Worm (Caenorhabditis elegans) whole organism, L4 larva: ENCODE results near the gene atg-2.

Experiments
- F10B5.3 ChIP-seq: sonication (generic microtip); optimal IDR thresholded peaks from 2 replicates; lab custom pipeline; 2016; ENCODE audit warnings: mild to moderate bottlenecking, missing genetic modification characterization, missing compliant biosample characterization
- R02D3.7 ChIP-seq: fragments of 150-350 bp; sonication (generic microtip); optimal IDR thresholded peaks from 3 replicates; lab custom pipeline; 2014; ENCODE audit warnings: missing biosample characterization, missing genetic modification characterization
- Y105C5A.15 ChIP-seq: fragments of 200-800 bp; sonication (Bioruptor generic); IDR thresholded peaks from 2 replicates; pipeline ENCODE4 v1.3.6; 2022; ENCODE audit warnings: missing genetic modification characterization, missing compliant biosample characterization
- Y48G9A.11 ChIP-seq: fragments of 200-800 bp; sonication (Bioruptor generic); IDR thresholded peaks from 2 replicates; pipeline ENCODE4 v1.3.6; 2022; ENCODE audit warnings: missing genetic modification reagents, missing genetic modification characterization, missing compliant biosample characterization
- ZK337.2 ChIP-seq: fragments of 200-800 bp; sonication (Bioruptor generic); IDR thresholded peaks from 2 replicates; pipeline ENCODE4 v1.3.6; 2022; ENCODE audit warnings: missing genetic modification reagents, missing genetic modification characterization, missing compliant biosample characterization
- ZK546.5 ChIP-seq, 2 experiments: sonication (generic microtip); optimal IDR thresholded peaks; 2 replicates each; lab custom pipeline; 2017; ENCODE audit warnings: missing biosample characterization in 2 of 2, missing genetic modification characterization in 2 of 2
- arid-1 ChIP-seq: fragments of 200-800 bp; sonication (Bioruptor generic); conservative IDR thresholded peaks from 2 replicates; pipeline ENCODE4 v1.3.6; 2022; ENCODE audit warnings: missing genetic modification reagents, missing genetic modification characterization, missing compliant biosample characterization
- attf-4 ChIP-seq: sonication (generic microtip); optimal IDR thresholded peaks from 3 replicates; lab custom pipeline; 2017; ENCODE audit warnings: missing biosample characterization, missing genetic modification characterization
- ceh-32 ChIP-seq: sonication (generic microtip); optimal IDR thresholded peaks from 2 replicates; lab custom pipeline; 2016; ENCODE audit warnings: mild to moderate bottlenecking, missing genetic modification characterization, missing compliant biosample characterization; ENCODE audit not compliant: poor library complexity
- ceh-44 ChIP-seq: fragments of 200-800 bp; sonication (Bioruptor generic); IDR thresholded peaks from 2 replicates; pipeline ENCODE4 v1.3.6; 2022; ENCODE audit warnings: missing genetic modification reagents, missing genetic modification characterization, missing compliant biosample characterization
- daf-16 ChIP-seq, 3 experiments: sonication (generic microtip); optimal IDR thresholded peaks; 2 replicates each; lab custom pipeline; 2016 to 2017; ENCODE audit warnings: missing genetic modification characterization in 3 of 3, missing genetic modification reagents in 3 of 3, mild to moderate bottlenecking in 2 of 3, missing compliant biosample characterization in 2 of 3, missing biosample characterization in 1 of 3, moderate library complexity in 1 of 3
- daf-19 ChIP-seq: fragments of 200-800 bp; sonication (Bioruptor generic); conservative IDR thresholded peaks from 2 replicates; pipeline ENCODE4 v1.3.6; 2022; ENCODE audit warnings: missing genetic modification characterization, missing compliant biosample characterization
- daf-8 ChIP-seq: fragments of 200-800 bp; sonication (Bioruptor generic); IDR thresholded peaks from 2 replicates; pipeline ENCODE4 v1.3.6; 2022; ENCODE audit warnings: missing genetic modification characterization, missing compliant biosample characterization
- dmd-6 ChIP-seq: fragments of 200-800 bp; sonication (Bioruptor generic); IDR thresholded peaks from 2 replicates; pipeline ENCODE4 v1.3.6; 2022; ENCODE audit warnings: missing genetic modification reagents, missing genetic modification characterization, missing compliant biosample characterization
- dmd-8 ChIP-seq: fragments of 200-800 bp; sonication (Bioruptor generic); IDR thresholded peaks from 2 replicates; pipeline ENCODE4 v1.3.6; 2022; ENCODE audit warnings: missing genetic modification characterization, missing compliant biosample characterization
- dmd-9 ChIP-seq: fragments of 200-800 bp; sonication (Bioruptor generic); IDR thresholded peaks from 2 replicates; pipeline ENCODE4 v1.3.6; 2022; ENCODE audit warnings: missing genetic modification reagents, missing genetic modification characterization, missing compliant biosample characterization
- dve-1 ChIP-seq: sonication (generic microtip); optimal IDR thresholded peaks from 2 replicates; lab custom pipeline; 2017; ENCODE audit warnings: antibody characterized with exemption, mild to moderate bottlenecking, missing genetic modification characterization, missing compliant biosample characterization; ENCODE audit not compliant: insufficient read depth
- fos-1 ChIP-seq: fragments of 150-350 bp; optimal IDR thresholded peaks from 2 replicates; lab custom pipeline; 2014; ENCODE audit warnings: missing biosample characterization, missing genetic modification characterization
- hlh-11 ChIP-seq: fragments of 200-800 bp; sonication (Bioruptor generic); optimal IDR thresholded peaks from 2 replicates; lab custom pipeline; 2018; ENCODE audit warnings: mild to moderate bottlenecking, missing genetic modification characterization, missing compliant biosample characterization
- lim-7 ChIP-seq: fragments of 200-800 bp; sonication (Bioruptor generic); IDR thresholded peaks from 2 replicates; pipeline ENCODE4 v1.3.6; 2022; ENCODE audit warnings: missing genetic modification characterization, missing compliant biosample characterization
- lin-1 ChIP-seq: fragments of 200-800 bp; sonication (Bioruptor generic); IDR thresholded peaks from 2 replicates; pipeline ENCODE4 v1.3.6; 2022; ENCODE audit warnings: missing genetic modification reagents, missing genetic modification characterization, missing compliant biosample characterization
- lin-13 ChIP-seq: fragments of 150-350 bp; optimal IDR thresholded peaks from 2 replicates; lab custom pipeline; 2014; ENCODE audit warnings: missing biosample characterization, missing genetic modification reagents, missing genetic modification characterization
- lin-15B ChIP-seq: fragments of 150-350 bp; sonication (generic microtip); optimal IDR thresholded peaks from 3 replicates; lab custom pipeline; 2014; ENCODE audit warnings: missing biosample characterization, missing genetic modification characterization
- lin-38 ChIP-seq: fragments of 200-800 bp; sonication (Bioruptor generic); IDR thresholded peaks from 2 replicates; pipeline ENCODE4 v1.3.6; 2022; ENCODE audit warnings: missing genetic modification reagents, missing genetic modification characterization, missing compliant biosample characterization
- madf-9 ChIP-seq: fragments of 200-800 bp; sonication (Bioruptor generic); conservative IDR thresholded peaks from 2 replicates; pipeline ENCODE4 v1.3.6; 2022; ENCODE audit warnings: missing genetic modification reagents, missing genetic modification characterization, missing compliant biosample characterization
- mdl-1 ChIP-seq, 2 experiments: fragments of 150-350 bp in 1 of 2; sonication (generic microtip) in 1 of 2; optimal IDR thresholded peaks; 2 replicates each; lab custom pipeline; 2014 to 2017; ENCODE audit warnings: missing biosample characterization in 2 of 2, missing genetic modification characterization in 2 of 2
- mdt-29 ChIP-seq: fragments of 200-800 bp; sonication (Bioruptor generic); IDR thresholded peaks from 2 replicates; pipeline ENCODE4 v1.3.6; 2022; ENCODE audit warnings: missing genetic modification reagents, missing genetic modification characterization, missing compliant biosample characterization
- mes-2 ChIP-seq: sonication (generic microtip); optimal IDR thresholded peaks from 2 replicates; lab custom pipeline; 2016; ENCODE audit warnings: missing genotype, mild to moderate bottlenecking, missing genetic modification characterization, missing compliant biosample characterization; ENCODE audit not compliant: poor library complexity, severe bottlenecking
- nhr-10 ChIP-seq: fragments of 150-350 bp; optimal IDR thresholded peaks from 2 replicates; lab custom pipeline; 2014; ENCODE audit warnings: missing biosample characterization, missing genetic modification characterization
- nhr-102 ChIP-seq: sonication (generic microtip); optimal IDR thresholded peaks from 2 replicates; lab custom pipeline; 2016; ENCODE audit warnings: mild to moderate bottlenecking, missing genetic modification characterization, moderate library complexity, missing compliant biosample characterization
- nhr-11 ChIP-seq: fragments of 150-350 bp; optimal IDR thresholded peaks from 2 replicates; lab custom pipeline; 2014; ENCODE audit warnings: missing biosample characterization, missing genetic modification characterization
- nhr-111 ChIP-seq: fragments of 200-800 bp; sonication (Bioruptor generic); optimal IDR thresholded peaks from 2 replicates; lab custom pipeline; 2018; ENCODE audit warnings: mild to moderate bottlenecking, missing genetic modification characterization, missing compliant biosample characterization
- nhr-237 ChIP-seq: sonication (generic microtip); optimal IDR thresholded peaks from 2 replicates; lab custom pipeline; 2017; ENCODE audit warnings: missing biosample characterization, missing genetic modification characterization
- nhr-25 ChIP-seq: sonication (generic microtip); optimal IDR thresholded peaks from 2 replicates; lab custom pipeline; 2017; ENCODE audit warnings: missing genetic modification characterization, mild to moderate bottlenecking, missing compliant biosample characterization, antibody characterized with exemption, moderate library complexity, borderline replicate concordance; ENCODE audit not compliant: insufficient read depth
- nhr-6 ChIP-seq: fragments of 150-350 bp; optimal IDR thresholded peaks from 2 replicates; lab custom pipeline; 2014; ENCODE audit warnings: missing biosample characterization, missing genetic modification characterization
- nhr-77 ChIP-seq: fragments of 150-350 bp; optimal IDR thresholded peaks from 2 replicates; lab custom pipeline; 2014; ENCODE audit warnings: missing biosample characterization, missing genetic modification characterization
- pqm-1 ChIP-seq: sonication (generic microtip); optimal IDR thresholded peaks from 2 replicates; lab custom pipeline; 2017; ENCODE audit warnings: missing biosample characterization, missing genetic modification characterization
- rbr-2 ChIP-seq: sonication (generic microtip); optimal IDR thresholded peaks from 2 replicates; lab custom pipeline; 2016; ENCODE audit warnings: missing genotype, missing genetic modification characterization, missing compliant biosample characterization
- sdz-12 ChIP-seq: fragments of 200-800 bp; sonication (Bioruptor generic); optimal IDR thresholded peaks from 2 replicates; lab custom pipeline; 2018; ENCODE audit warnings: mild to moderate bottlenecking, missing genetic modification characterization, missing compliant biosample characterization
- spr-1 ChIP-seq: sonication (generic microtip); optimal IDR thresholded peaks from 2 replicates; lab custom pipeline; 2016; ENCODE audit warnings: mild to moderate bottlenecking, missing genetic modification characterization, missing compliant biosample characterization
- spr-3 ChIP-seq: fragments of 200-800 bp; sonication (Bioruptor generic); optimal IDR thresholded peaks from 2 replicates; lab custom pipeline; 2018; ENCODE audit warnings: mild to moderate bottlenecking, missing genetic modification characterization, missing compliant biosample characterization
- tra-1 ChIP-seq: fragments of 200-800 bp; sonication (Bioruptor generic); IDR thresholded peaks from 2 replicates; pipeline ENCODE4 v1.3.6; 2022; ENCODE audit warnings: missing genetic modification reagents, missing genetic modification characterization, missing compliant biosample characterization
- unc-62 ChIP-seq, 3 experiments: fragments of 150-350 bp in 1 of 3; sonication (generic microtip); optimal IDR thresholded peaks in 2 of 3; peaks in 1 of 3; 1 replicate in 1 of 3; 2 replicates in 2 of 3; lab custom pipeline; 2014 to 2017; ENCODE audit warnings: missing biosample characterization in 3 of 3, missing genetic modification characterization in 3 of 3, missing genetic modification reagents in 3 of 3, missing genotype in 1 of 3
- zfp-3 ChIP-seq: fragments of 200-800 bp; sonication (Bioruptor generic); conservative IDR thresholded peaks from 2 replicates; pipeline ENCODE4 v1.3.6; 2022; ENCODE audit warnings: missing genetic modification reagents, missing genetic modification characterization, missing compliant biosample characterization

The atg-2 gene

DNA sequence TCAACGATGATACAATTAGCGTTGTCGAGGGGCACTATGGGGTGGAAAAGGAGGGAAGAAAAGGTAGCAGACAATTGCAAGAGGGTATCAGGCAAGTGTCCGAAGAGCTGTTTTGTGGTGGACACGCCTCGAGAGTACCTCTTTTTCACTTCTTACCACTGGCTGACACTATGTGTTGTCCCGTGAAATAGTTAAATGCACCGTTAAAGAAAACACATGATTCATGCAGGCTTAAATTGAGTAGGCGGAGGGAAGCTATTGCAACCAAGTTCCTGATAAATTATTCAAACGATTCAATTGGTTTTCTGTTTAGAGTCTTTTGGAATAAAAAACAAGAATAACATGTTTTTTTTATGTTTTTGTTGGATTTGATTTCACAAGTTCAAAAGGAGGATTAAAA, 28.5 kb upstream of the atg-2 start, which contains the start of gene irk-1:
TSS of gene irk-1 (minus strand) at position 101 of the 400 bp plus-strand sequence.
- TF ChIP-seq tra-1 (GFP tag; lab: Robert Waterston, UW): no peak
- TF ChIP-seq unc-62 (GFP tag; optimal IDR thresholded peaks at IDR 0.05 in 1 of 2; lab: Kevin White, UChicago): no peak
- TF ChIP-seq unc-62 (tag; optimal IDR thresholded peaks at IDR 0.05; lab: Kevin White, UChicago): no peak
- no peak for TF ChIP-seq attf-4 (tag; lab: Kevin White, UChicago)
- TF ChIP-seq lin-1 (GFP tag; lab: Robert Waterston, UW): no peak
- no peak for TF ChIP-seq dmd-8 (GFP tag; lab: Robert Waterston, UW)
- TF ChIP-seq nhr-6 (tag; lab: Kevin White, UChicago): no peak
- no peak for TF ChIP-seq dmd-9 (GFP tag; lab: Robert Waterston, UW)

DNA sequence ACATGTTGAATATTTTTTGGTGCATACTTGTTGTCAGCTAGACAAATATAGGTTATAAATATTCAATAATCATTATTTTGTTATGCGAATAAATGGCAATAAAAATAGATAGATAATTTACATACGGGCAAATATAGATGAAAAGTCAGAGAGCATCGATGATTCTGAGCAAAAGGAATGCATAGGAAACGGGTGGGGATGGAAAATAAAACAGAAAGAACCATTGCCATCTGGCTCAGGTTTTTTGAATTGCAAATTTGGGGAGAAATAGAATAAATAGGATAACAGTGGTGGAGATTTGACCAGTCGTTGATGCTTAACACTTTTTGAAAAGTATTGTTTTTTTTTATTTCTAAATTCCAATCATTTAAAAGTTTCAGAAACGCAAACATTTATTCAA, 23.7 kb upstream of the atg-2 start, which contains the start of gene idpp-6:
TSS of gene idpp-6 (plus strand) at position 301 of the 400 bp plus-strand sequence.
- TF ChIP-seq dve-1 (tag; lab: Kevin White, UChicago): no peak
- TF ChIP-seq lin-15B: no peak
- TF ChIP-seq zfp-3: no peak
- TF ChIP-seq nhr-11 (tag; lab: Kevin White, UChicago): no peak
- no peak for TF ChIP-seq daf-19 (GFP tag; lab: Robert Waterston, UW)
- TF ChIP-seq fos-1 (tag; lab: Kevin White, UChicago): no peak
- no peak for TF ChIP-seq ceh-44 (GFP tag; lab: Robert Waterston, UW)
- TF ChIP-seq ceh-32: no peak
- TF ChIP-seq nhr-10 (tag; lab: Kevin White, UChicago): no peak
- no peak for TF ChIP-seq lin-38 (GFP tag; lab: Robert Waterston, UW)
- TF ChIP-seq dmd-6 (GFP tag; lab: Robert Waterston, UW): no peak
- TF ChIP-seq R02D3.7 (tag; lab: Kevin White, UChicago): no peak
- TF ChIP-seq ZK337.2 (GFP tag; lab: Robert Waterston, UW): no peak
- no peak for TF ChIP-seq lin-13
- no peak for TF ChIP-seq F10B5.3 (tag; lab: Kevin White, UChicago)
- TF ChIP-seq unc-62 (GFP tag; optimal IDR thresholded peaks at IDR 0.05 in 1 of 2; lab: Kevin White, UChicago): no peak
- TF ChIP-seq unc-62 (tag; optimal IDR thresholded peaks at IDR 0.05; lab: Kevin White, UChicago): no peak
- TF ChIP-seq lim-7 (GFP tag; lab: Robert Waterston, UW): no peak
- TF ChIP-seq, all 104 proteins: peak for 0

DNA sequence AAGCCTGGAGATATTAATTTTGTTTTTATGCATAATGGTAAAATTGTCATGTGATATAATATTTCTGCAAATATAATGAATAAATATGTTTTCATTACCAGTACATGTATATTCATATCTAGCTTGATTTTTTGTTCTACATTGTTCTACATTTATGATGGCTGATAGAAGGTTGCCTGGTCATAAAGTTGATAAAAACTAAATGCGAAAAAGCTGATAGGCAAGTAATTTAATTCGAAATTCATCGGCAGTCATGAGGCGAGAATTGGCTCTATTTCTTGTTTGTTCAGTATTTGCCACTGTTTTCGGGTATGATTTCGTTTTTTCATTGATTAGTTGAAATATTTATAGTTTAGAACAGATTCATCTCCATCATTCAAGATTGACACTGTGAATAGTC, 22.4 kb upstream of the atg-2 start, which contains the start of gene bgal-2:
TSS of gene bgal-2 (plus strand) at position 231 of the 400 bp plus-strand sequence.
- TF ChIP-seq mdt-29 (GFP tag; lab: Robert Waterston, UW) (no peak), madf-9 (GFP tag; lab: Robert Waterston, UW) (no peak), nhr-77 (peak; percentile 39), pqm-1 (tag; lab: Kevin White, UChicago) (peak; percentile 77), daf-8 (GFP tag; lab: Robert Waterston, UW) (no peak), daf-16 (GFP tag; optimal IDR thresholded peaks at IDR 0.05; lab: Kevin White, UChicago) (no peak), daf-16 (tag; optimal IDR thresholded peaks at IDR 0.05; lab: Kevin White, UChicago) (peak; percentile 79), arid-1 (GFP tag; lab: Robert Waterston, UW) (no peak), Y48G9A.11 (GFP tag; lab: Robert Waterston, UW) (no peak), nhr-237 (tag; lab: Kevin White, UChicago) (no peak), zfp-3 (no peak), Y105C5A.15 (GFP tag; lab: Robert Waterston, UW) (no peak), ceh-44 (GFP tag; lab: Robert Waterston, UW) (no peak), rbr-2 (no peak), lim-7 (GFP tag; lab: Robert Waterston, UW) (no peak), spr-1 (tag; lab: Kevin White, UChicago) (no peak), unc-62 (GFP tag; optimal IDR thresholded peaks at IDR 0.05 in 1 of 2; lab: Kevin White, UChicago) (no peak), unc-62 (tag; optimal IDR thresholded peaks at IDR 0.05; lab: Kevin White, UChicago) (no peak), nhr-111 (no peak), hlh-11 (tag; lab: Kevin White, UChicago) (peak; percentile 56), dve-1 (tag; lab: Kevin White, UChicago) (peak; percentile 40), tra-1 (GFP tag; lab: Robert Waterston, UW) (no peak), mdl-1 (tag; optimal IDR thresholded peaks at IDR 0.05; lab: Kevin White, UChicago) (no peak), lin-38 (GFP tag; lab: Robert Waterston, UW) (no peak), ceh-32 (no peak), dmd-9 (GFP tag; lab: Robert Waterston, UW) (no peak), ZK546.5 (tag; optimal IDR thresholded peaks at IDR 0.05; lab: Kevin White, UChicago) (no peak), dmd-6 (GFP tag; lab: Robert Waterston, UW) (0 out of 2 replicates have a peak, but pooled peaks have one; percentile 31), nhr-25 (tag; lab: Kevin White, UChicago) (no peak), sdz-12 (no peak), spr-3 (GFP tag; lab: Kevin White, UChicago) (no peak), lin-15B (no peak), nhr-102 (no peak), mes-2 (tag; lab: Kevin White, UChicago) (no peak)
